Fruit fly (Drosophila melanogaster): ENCODE results near the gene CG34281.

dm6 chr3R:17617976-17618308 is 5.3 kb downstream of the CG34281 start:
- TF ChIP-seq tj (GFP tag; optimal IDR thresholded peaks at IDR 0.05), result no peak
- TF ChIP-seq toe (GFP tag; optimal IDR thresholded peaks at IDR 0.05), result no peak
- no peak for TF ChIP-seq Hr96 (GFP tag; optimal IDR thresholded peaks at IDR 0.05)
- no peak for TF ChIP-seq Mnt (GFP tag; optimal IDR thresholded peaks at IDR 0.05)
- TF ChIP-seq Crg-1 (GFP tag; optimal IDR thresholded peaks at IDR 0.05), result no peak

All from whole organism, adult.